Worm (Caenorhabditis elegans) whole organism, L2 larva: ENCODE data around the gene rpl-3.
A peak's percentile ranks its signal among the peaks of the same experiment; 100 is the strongest.

Experiments used
- R02D3.7 ChIP-seq: fragments of 150-350 bp; optimal IDR thresholded peaks from 2 replicates; lab custom pipeline; 2014; ENCODE audit warnings: missing biosample characterization, missing genetic modification characterization
- egl-27 ChIP-seq: sonication (generic microtip); optimal IDR thresholded peaks from 3 replicates; lab custom pipeline; 2017; ENCODE audit warnings: missing biosample characterization, missing genetic modification reagents, missing genetic modification characterization
- elt-1 ChIP-seq: fragments of 150-350 bp; optimal IDR thresholded peaks from 2 replicates; lab custom pipeline; 2014; ENCODE audit warnings: missing biosample characterization, missing genetic modification characterization
- elt-3 ChIP-seq: sonication (generic microtip); optimal IDR thresholded peaks from 2 replicates; lab custom pipeline; 2017; ENCODE audit warnings: missing biosample characterization, missing genetic modification characterization
- lin-11 ChIP-seq: fragments of 150-350 bp; sonication (generic microtip); optimal IDR thresholded peaks from 2 replicates; lab custom pipeline; 2014; ENCODE audit warnings: missing biosample characterization, missing genetic modification characterization, inconsistent platforms, mixed read lengths
- nhr-11 ChIP-seq: fragments of 150-350 bp; optimal IDR thresholded peaks from 2 replicates; lab custom pipeline; 2014; ENCODE audit warnings: missing biosample characterization, missing genetic modification characterization
- nhr-12 ChIP-seq: fragments of 150-350 bp; optimal IDR thresholded peaks from 2 replicates; lab custom pipeline; 2014; ENCODE audit warnings: missing biosample characterization, missing genetic modification characterization
- snpc-4 ChIP-seq: fragments of 150-350 bp; optimal IDR thresholded peaks from 2 replicates; lab custom pipeline; 2014; ENCODE audit warnings: missing biosample characterization, missing genetic modification characterization
- zag-1 ChIP-seq: fragments of 150-350 bp; optimal IDR thresholded peaks from 2 replicates; lab custom pipeline; 2014; ENCODE audit warnings: missing biosample characterization, missing genetic modification characterization
- ztf-11 ChIP-seq: sonication (generic microtip); optimal IDR thresholded peaks from 2 replicates; lab custom pipeline; 2017; ENCODE audit warnings: missing biosample characterization, missing genetic modification characterization

DNA sequence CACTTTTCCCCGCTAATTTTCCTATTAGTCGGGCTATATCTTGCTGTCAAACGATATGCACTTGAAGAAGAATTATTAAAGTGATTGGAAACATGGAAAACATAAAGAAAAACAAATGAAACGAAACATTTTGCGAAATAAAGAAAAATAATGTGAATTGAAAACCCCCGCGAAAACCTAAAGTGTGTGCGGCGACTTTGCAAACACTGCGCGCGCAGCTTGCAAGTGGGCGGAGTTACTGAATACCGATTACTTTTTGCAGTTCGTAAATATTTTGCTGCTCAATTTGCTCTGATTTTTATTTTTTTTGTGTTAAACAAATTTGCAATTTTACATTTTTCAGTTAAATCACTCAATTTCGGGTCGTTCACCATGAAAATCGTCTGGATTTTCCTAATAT, 49.0 kb downstream of the rpl-3 start, which contains the start of gene ccdc-47:
- TF ChIP-seq elt-1 (tag; lab: Kevin White, UChicago) (no peak), snpc-4 (peak; percentile 2), egl-27 (no peak), nhr-12 (no peak), nhr-11 (tag; lab: Kevin White, UChicago) (no peak), R02D3.7 (tag; lab: Kevin White, UChicago) (no peak), elt-3 (tag; lab: Kevin White, UChicago) (no peak), zag-1 (no peak), ztf-11 (tag; lab: Kevin White, UChicago) (no peak), lin-11 (tag; lab: Kevin White, UChicago) (peak; percentile 84)
